Worm (Caenorhabditis elegans) whole organism, L2 larva: ENCODE measurements around the gene sid-2.

Experiments
- F13H6.1 ChIP-seq: sonication (generic microtip); optimal IDR thresholded peaks from 2 replicates; lab custom pipeline; 2016; ENCODE audit warnings: missing genetic modification characterization, missing compliant biosample characterization
- R02D3.7 ChIP-seq: fragments of 150-350 bp; optimal IDR thresholded peaks from 2 replicates; lab custom pipeline; 2014; ENCODE audit warnings: missing biosample characterization, missing genetic modification characterization
- Y55F3AM.14 ChIP-seq: fragments of 200-800 bp; sonication (Bioruptor generic); optimal IDR thresholded peaks from 2 replicates; lab custom pipeline; 2018; ENCODE audit warnings: mild to moderate bottlenecking, missing genetic modification characterization, missing compliant biosample characterization
- ZK546.5 ChIP-seq: sonication (generic microtip); optimal IDR thresholded peaks from 2 replicates; lab custom pipeline; 2017; ENCODE audit warnings: missing biosample characterization, missing genetic modification characterization
- alr-1 ChIP-seq: fragments of 150-350 bp; optimal IDR thresholded peaks from 2 replicates; lab custom pipeline; 2014; ENCODE audit warnings: missing biosample characterization, missing genetic modification characterization
- aly-2 ChIP-seq: fragments of 150-350 bp; optimal IDR thresholded peaks from 2 replicates; lab custom pipeline; 2014; ENCODE audit warnings: missing biosample characterization, missing genetic modification characterization
- ama-1 ChIP-seq: fragments of 150-350 bp; optimal IDR thresholded peaks from 2 replicates; lab custom pipeline; 2018; ENCODE audit warnings: inconsistent platforms
- blmp-1 ChIP-seq: sonication (generic microtip); optimal IDR thresholded peaks from 2 replicates; lab custom pipeline; 2017; ENCODE audit warnings: missing genetic modification characterization, mild to moderate bottlenecking, missing compliant biosample characterization, antibody characterized with exemption, moderate library complexity; ENCODE audit not compliant: insufficient read depth
- ceh-16 ChIP-seq: fragments of 150-350 bp; optimal IDR thresholded peaks from 2 replicates; lab custom pipeline; 2014; ENCODE audit warnings: missing biosample characterization, missing genetic modification characterization
- ceh-82 ChIP-seq: fragments of 150-350 bp; optimal IDR thresholded peaks from 2 replicates; lab custom pipeline; 2014; ENCODE audit warnings: missing biosample characterization, missing genetic modification characterization
- crh-2 ChIP-seq: sonication (generic microtip); optimal IDR thresholded peaks from 2 replicates; lab custom pipeline; 2017; ENCODE audit warnings: missing biosample characterization, missing genetic modification characterization
- dmd-4 ChIP-seq: sonication (generic microtip); optimal IDR thresholded peaks from 2 replicates; lab custom pipeline; 2017; ENCODE audit warnings: missing biosample characterization, missing genetic modification characterization
- elt-1 ChIP-seq: fragments of 150-350 bp; optimal IDR thresholded peaks from 2 replicates; lab custom pipeline; 2014; ENCODE audit warnings: missing biosample characterization, missing genetic modification characterization
- elt-3 ChIP-seq: sonication (generic microtip); optimal IDR thresholded peaks from 2 replicates; lab custom pipeline; 2017; ENCODE audit warnings: missing biosample characterization, missing genetic modification characterization
- fos-1 ChIP-seq: fragments of 150-350 bp; optimal IDR thresholded peaks from 2 replicates; lab custom pipeline; 2014; ENCODE audit warnings: missing biosample characterization, missing genetic modification characterization
- gmeb-1 ChIP-seq: fragments of 150-350 bp; optimal IDR thresholded peaks from 2 replicates; lab custom pipeline; 2014; ENCODE audit warnings: missing biosample characterization, missing genetic modification characterization
- lin-11 ChIP-seq: fragments of 150-350 bp; sonication (generic microtip); optimal IDR thresholded peaks from 2 replicates; lab custom pipeline; 2014; ENCODE audit warnings: missing biosample characterization, missing genetic modification characterization, inconsistent platforms, mixed read lengths
- lin-13 ChIP-seq: fragments of 150-350 bp; optimal IDR thresholded peaks from 2 replicates; lab custom pipeline; 2014; ENCODE audit warnings: missing biosample characterization, missing genetic modification reagents, missing genetic modification characterization
- lin-39 ChIP-seq: fragments of 150-350 bp; optimal IDR thresholded peaks from 2 replicates; lab custom pipeline; 2014; ENCODE audit warnings: missing biosample characterization, missing genetic modification reagents, missing genetic modification characterization
- lsy-2 ChIP-seq, 2 experiments: fragments of 150-350 bp in 1 of 2; sonication (generic microtip) in 1 of 2; optimal IDR thresholded peaks; 2 replicates each; lab custom pipeline; 2014 to 2017; ENCODE audit warnings: missing biosample characterization in 2 of 2, missing genetic modification characterization in 2 of 2
- mab-5 ChIP-seq: fragments of 150-350 bp; optimal IDR thresholded peaks from 2 replicates; lab custom pipeline; 2014; ENCODE audit warnings: missing biosample characterization, missing genetic modification characterization
- mdl-1 ChIP-seq, 2 experiments: fragments of 150-350 bp in 1 of 2; sonication (generic microtip) in 1 of 2; optimal IDR thresholded peaks; 2 replicates each; lab custom pipeline; 2017; ENCODE audit warnings: missing biosample characterization in 2 of 2, missing genetic modification characterization in 2 of 2
- nhr-10 ChIP-seq: sonication (generic microtip); optimal IDR thresholded peaks from 2 replicates; lab custom pipeline; 2017; ENCODE audit warnings: missing biosample characterization, missing genetic modification characterization
- nhr-12 ChIP-seq: fragments of 150-350 bp; optimal IDR thresholded peaks from 2 replicates; lab custom pipeline; 2014; ENCODE audit warnings: missing biosample characterization, missing genetic modification characterization
- nhr-129 ChIP-seq: fragments of 150-350 bp; optimal IDR thresholded peaks from 2 replicates; lab custom pipeline; 2014; ENCODE audit warnings: missing biosample characterization, missing genetic modification characterization
- nhr-23 ChIP-seq: fragments of 150-350 bp; optimal IDR thresholded peaks from 2 replicates; lab custom pipeline; 2014; ENCODE audit warnings: missing biosample characterization, missing genetic modification reagents, missing genetic modification characterization
- nhr-237 ChIP-seq: fragments of 150-350 bp; optimal IDR thresholded peaks from 2 replicates; lab custom pipeline; 2014; ENCODE audit warnings: missing biosample characterization, missing genetic modification characterization
- nhr-25 ChIP-seq: fragments of 150-350 bp; sonication (generic microtip); optimal IDR thresholded peaks from 3 replicates; lab custom pipeline; 2014; ENCODE audit warnings: missing biosample characterization, missing genetic modification characterization
- nhr-6 ChIP-seq: fragments of 150-350 bp; optimal IDR thresholded peaks from 2 replicates; lab custom pipeline; 2014; ENCODE audit warnings: missing biosample characterization, missing genetic modification characterization
- nhr-77 ChIP-seq: fragments of 150-350 bp; optimal IDR thresholded peaks from 2 replicates; lab custom pipeline; 2014; ENCODE audit warnings: missing biosample characterization, missing genetic modification characterization
- peb-1 ChIP-seq: fragments of 150-350 bp; optimal IDR thresholded peaks from 2 replicates; lab custom pipeline; 2014; ENCODE audit warnings: missing biosample characterization, missing genetic modification characterization
- skn-1 ChIP-seq: sonication (generic microtip); optimal IDR thresholded peaks from 2 replicates; lab custom pipeline; 2017; ENCODE audit warnings: missing biosample characterization, missing genetic modification characterization
- sma-9 ChIP-seq, 2 experiments: fragments of 150-350 bp in 1 of 2; sonication (generic microtip) in 1 of 2; optimal IDR thresholded peaks; 2 replicates each; lab custom pipeline; 2014 to 2016; ENCODE audit warnings: missing genetic modification characterization in 2 of 2, mild to moderate bottlenecking in 1 of 2, missing biosample characterization in 1 of 2, missing compliant biosample characterization in 1 of 2, missing genetic modification reagents in 1 of 2, moderate library complexity in 1 of 2
- unc-55 ChIP-seq: fragments of 150-350 bp; sonication (generic microtip); optimal IDR thresholded peaks from 3 replicates; lab custom pipeline; 2014; ENCODE audit warnings: missing biosample characterization, missing genetic modification reagents, missing genetic modification characterization
- zag-1 ChIP-seq: fragments of 150-350 bp; optimal IDR thresholded peaks from 2 replicates; lab custom pipeline; 2014; ENCODE audit warnings: missing biosample characterization, missing genetic modification characterization
- ztf-1 ChIP-seq: fragments of 200-800 bp; sonication (Bioruptor generic); conservative IDR thresholded peaks from 2 replicates; pipeline ENCODE4 v1.3.6; 2022; ENCODE audit warnings: missing genetic modification characterization, missing compliant biosample characterization
- ztf-11 ChIP-seq: sonication (generic microtip); optimal IDR thresholded peaks from 2 replicates; lab custom pipeline; 2017; ENCODE audit warnings: missing biosample characterization, missing genetic modification characterization
- ztf-4 ChIP-seq: fragments of 150-350 bp; optimal IDR thresholded peaks from 2 replicates; lab custom pipeline; 2014; ENCODE audit warnings: missing biosample characterization, missing genetic modification characterization

sid-2 gene

ce11 chrIII:13678761-13679495 is at the start of gene sid-2:
sid-2 (plus strand) TSS chrIII:13679445.
- TF ChIP-seq lin-11 (no peak), Y55F3AM.14 (GFP tag; lab: Kevin White, UChicago) (no peak), R02D3.7 (tag; lab: Kevin White, UChicago) (no peak), nhr-77 (tag; lab: Kevin White, UChicago) (no peak), gmeb-1 (tag; lab: Kevin White, UChicago) (no peak), elt-1 (tag; lab: Kevin White, UChicago) (no peak), skn-1 (tag; lab: Kevin White, UChicago) (peak; percentile 9), ceh-16 (tag; lab: Kevin White, UChicago) (no peak), unc-55 (GFP tag; lab: Kevin White, UChicago) (no peak), zag-1 (tag; lab: Kevin White, UChicago) (no peak), nhr-129 (no peak), ZK546.5 (tag; lab: Kevin White, UChicago) (no peak), crh-2 (peak; percentile 42), nhr-237 (tag; lab: Kevin White, UChicago) (no peak), fos-1 (tag; lab: Kevin White, UChicago) (peak; percentile 96), nhr-6 (tag; lab: Kevin White, UChicago) (no peak), ztf-4 (tag; lab: Kevin White, UChicago) (no peak), aly-2 (tag; lab: Kevin White, UChicago) (no peak), ama-1 (lab: Kevin White, UChicago) (no peak), nhr-12 (tag; lab: Kevin White, UChicago) (no peak)
- TF ChIP-seq, all 48 proteins: peak for 3

- no peak for TF ChIP-seq mdl-1 (tag; optimal IDR thresholded peaks at IDR 0.05; lab: Kevin White, UChicago)
- TF ChIP-seq nhr-6 (tag; lab: Kevin White, UChicago): no peak
- no peak for TF ChIP-seq nhr-10 (tag; lab: Kevin White, UChicago)
- no peak for TF ChIP-seq nhr-77 (tag; lab: Kevin White, UChicago)
- TF ChIP-seq fos-1 (tag; lab: Kevin White, UChicago): no peak
- no peak for TF ChIP-seq ceh-16 (tag; lab: Kevin White, UChicago)
- no peak for TF ChIP-seq skn-1 (tag; lab: Kevin White, UChicago)
Observed at ce11 chrIII:13630708-13631107, 48.5 kb upstream of the sid-2 start, which contains the start of gene arrd-17. arrd-17 (minus strand) TSS chrIII:13630808.

DNA sequence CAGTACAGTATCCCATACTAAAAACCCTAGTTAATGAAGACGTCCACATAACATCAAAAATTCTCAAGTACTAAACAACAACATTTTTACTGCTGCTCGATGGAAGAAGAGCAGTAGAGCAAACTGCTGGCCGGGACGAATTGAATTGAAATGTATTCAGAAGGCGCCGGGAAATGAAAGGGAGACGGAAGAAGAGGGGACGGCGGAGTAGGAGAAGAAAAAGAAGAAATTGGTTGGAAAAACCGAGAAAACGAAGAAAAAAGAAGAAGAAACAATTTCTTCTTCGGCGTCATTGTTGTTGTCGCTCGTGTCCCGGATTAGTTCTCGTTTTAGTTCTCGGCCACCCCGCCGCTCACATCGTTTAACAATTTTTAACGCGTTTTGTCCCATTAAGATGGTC is 45.4 kb upstream of the sid-2 start:
- TF ChIP-seq Y55F3AM.14 (GFP tag; lab: Kevin White, UChicago) (no peak), unc-55 (GFP tag; lab: Kevin White, UChicago) (peak; percentile 12), nhr-129 (no peak)

DNA sequence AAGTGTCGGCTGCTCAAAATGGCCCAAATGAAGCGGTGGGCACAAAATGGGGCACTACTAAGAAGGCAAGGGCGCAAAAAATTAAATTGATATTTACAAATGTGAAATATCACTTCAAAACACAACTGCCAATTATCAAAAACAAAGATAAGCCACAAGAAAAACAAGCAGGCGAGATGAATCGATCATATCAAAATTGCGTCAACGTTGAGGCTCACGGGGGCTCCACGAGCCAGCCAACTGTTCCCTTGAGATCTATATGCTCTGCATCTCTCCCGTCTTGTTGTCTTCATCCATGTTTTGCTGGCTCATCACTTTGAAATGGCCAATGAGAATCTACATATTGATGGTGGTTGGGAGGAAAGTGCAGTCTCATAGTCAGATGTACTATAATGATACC is 44.0 kb upstream of the sid-2 start:
- TF ChIP-seq nhr-129 (peak; percentile 21), nhr-23 (tag; lab: Kevin White, UChicago) (no peak), lsy-2 (tag; optimal IDR thresholded peaks at IDR 0.05; lab: Kevin White, UChicago) (peak in 1 of 2 experiments; percentile 17), elt-1 (tag; lab: Kevin White, UChicago) (no peak), sma-9 (GFP tag; optimal IDR thresholded peaks at IDR 0.05; lab: Kevin White, UChicago) (peak; percentile 4), sma-9 (tag; optimal IDR thresholded peaks at IDR 0.05; lab: Kevin White, UChicago) (no peak), crh-2 (peak; percentile 17), mab-5 (peak; percentile 35)
- TF ChIP-seq, all 48 proteins: peak for 5

DNA sequence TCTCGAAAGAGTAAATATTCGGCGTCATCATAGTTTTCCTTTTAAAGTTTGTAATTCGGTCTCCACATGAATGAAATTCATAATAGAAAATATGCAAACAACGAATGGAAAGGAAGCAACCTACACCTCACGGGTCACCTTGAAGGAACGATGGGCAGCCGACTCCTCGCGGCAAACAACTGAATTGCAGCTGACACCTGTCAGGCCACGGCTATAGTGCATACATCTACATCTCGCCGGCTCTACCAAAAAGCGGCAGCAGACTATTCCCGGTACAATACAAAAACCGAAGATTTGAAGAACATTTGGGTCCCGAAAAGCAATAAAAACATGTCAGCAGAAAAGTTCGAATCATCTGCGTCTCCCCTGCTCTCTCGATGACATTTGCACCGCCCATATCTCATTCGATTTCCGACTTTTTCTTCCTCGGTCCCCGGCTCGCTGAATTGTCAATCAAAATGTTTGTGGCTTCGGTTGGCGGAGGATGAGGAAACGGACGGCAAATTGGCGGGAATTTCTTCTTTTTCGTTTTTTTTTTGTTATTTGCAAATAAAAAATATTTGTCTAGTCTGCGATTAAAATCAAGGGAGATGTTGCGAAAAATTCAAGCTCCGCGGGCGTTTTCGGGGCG is 43.4 kb upstream of the sid-2 start:
- no peak for TF ChIP-seq lin-39 (tag; lab: Kevin White, UChicago)
- no peak for TF ChIP-seq lin-13 (GFP tag; lab: Kevin White, UChicago)
- no peak for TF ChIP-seq fos-1 (tag; lab: Kevin White, UChicago)
- no peak for TF ChIP-seq nhr-77 (tag; lab: Kevin White, UChicago)
- TF ChIP-seq ama-1 (lab: Kevin White, UChicago): no peak
- TF ChIP-seq unc-55 (GFP tag; lab: Kevin White, UChicago): no peak
- TF ChIP-seq ztf-4 (tag; lab: Kevin White, UChicago): no peak
- TF ChIP-seq elt-1 (tag; lab: Kevin White, UChicago): no peak
- no peak for TF ChIP-seq aly-2 (tag; lab: Kevin White, UChicago)
- no peak for TF ChIP-seq dmd-4
- no peak for TF ChIP-seq ZK546.5 (tag; lab: Kevin White, UChicago)
- TF ChIP-seq crh-2: no peak
- no peak for TF ChIP-seq ceh-82 (tag; lab: Kevin White, UChicago)
- no peak for TF ChIP-seq elt-3 (tag; lab: Kevin White, UChicago)
- TF ChIP-seq nhr-237 (tag; lab: Kevin White, UChicago): no peak
- peak in 1 of 2 experiments; percentile 30 for TF ChIP-seq lsy-2 (tag; optimal IDR thresholded peaks at IDR 0.05; lab: Kevin White, UChicago)
- no peak for TF ChIP-seq gmeb-1 (tag; lab: Kevin White, UChicago)
- no peak for TF ChIP-seq nhr-25
- no peak for TF ChIP-seq peb-1 (tag; lab: Kevin White, UChicago)
- TF ChIP-seq ztf-11: no peak
- TF ChIP-seq zag-1 (tag; lab: Kevin White, UChicago): peak; percentile 19
- TF ChIP-seq R02D3.7 (tag; lab: Kevin White, UChicago): no peak
- no peak for TF ChIP-seq skn-1 (tag; lab: Kevin White, UChicago)
- no peak for TF ChIP-seq ztf-1 (GFP tag; lab: Robert Waterston, UW)
- no peak for TF ChIP-seq lin-11
- no peak for TF ChIP-seq Y55F3AM.14 (GFP tag; lab: Kevin White, UChicago)
- TF ChIP-seq nhr-6 (tag; lab: Kevin White, UChicago): no peak
- no peak for TF ChIP-seq alr-1
- TF ChIP-seq blmp-1 (tag; lab: Kevin White, UChicago): no peak
- TF ChIP-seq F13H6.1 (tag; lab: Kevin White, UChicago): peak; percentile 6
